Fruit fly (Drosophila melanogaster) whole organism, pupa: Measurements from ENCODE around the gene CG1024.
A peak's percentile ranks its signal among the peaks of the same experiment; 100 is the strongest.

Experiments
- CG10348 ChIP-seq: fragments of 200-800 bp; sonication (Bioruptor generic); IDR thresholded peaks from 2 replicates; pipeline ENCODE4 v1.3.6; 2022; ENCODE audit warnings: missing biosample characterization, missing genetic modification characterization
- CG12605 ChIP-seq: fragments of 200-800 bp; sonication (Bioruptor generic); IDR thresholded peaks from 2 replicates; pipeline ENCODE4 v1.3.6; 2022; ENCODE audit warnings: missing biosample characterization, missing genetic modification characterization
- CG13204 ChIP-seq: fragments of 200-800 bp; sonication (Bioruptor generic); optimal IDR thresholded peaks from 2 replicates; lab custom pipeline; 2018; ENCODE audit warnings: missing biosample characterization, mild to moderate bottlenecking, missing genetic modification characterization, moderate library complexity
- CG14655 ChIP-seq: fragments of 200-800 bp; sonication (Bioruptor generic); optimal IDR thresholded peaks from 3 replicates; lab custom pipeline; 2017; ENCODE audit warnings: mild to moderate bottlenecking, missing biosample characterization, missing genetic modification reagents, missing genetic modification characterization
- CG15710 ChIP-seq: fragments of 200-800 bp; sonication (Bioruptor generic); optimal IDR thresholded peaks from 2 replicates; lab custom pipeline; 2018; ENCODE audit warnings: missing biosample characterization, mild to moderate bottlenecking, missing genetic modification characterization, moderate library complexity
- CG17806 ChIP-seq: fragments of 200-800 bp; sonication (Bioruptor generic); optimal IDR thresholded peaks from 2 replicates; lab custom pipeline; 2018; ENCODE audit warnings: missing biosample characterization, mild to moderate bottlenecking, missing genetic modification characterization, moderate library complexity
- CG32121 ChIP-seq: fragments of 200-800 bp; sonication (Bioruptor generic); IDR thresholded peaks from 2 replicates; pipeline ENCODE4 v1.3.6; 2022; ENCODE audit warnings: missing biosample characterization, missing genetic modification characterization
- CG34367 ChIP-seq: fragments of 200-800 bp; sonication (Bioruptor generic); optimal IDR thresholded peaks from 2 replicates; lab custom pipeline; 2018; ENCODE audit warnings: missing biosample characterization, mild to moderate bottlenecking, missing genetic modification characterization
- CG4496 ChIP-seq: fragments of 200-800 bp; sonication (Bioruptor generic); IDR thresholded peaks from 3 replicates; pipeline ENCODE4 v1.3.6; 2022; ENCODE audit warnings: missing biosample characterization, missing genetic modification characterization
- CG8159 ChIP-seq: fragments of 200-800 bp; sonication (Bioruptor generic); optimal IDR thresholded peaks from 3 replicates; lab custom pipeline; 2018; ENCODE audit warnings: missing biosample characterization, mild to moderate bottlenecking, missing genetic modification characterization, moderate library complexity
- CG8301 ChIP-seq: fragments of 200-800 bp; sonication (Bioruptor generic); optimal IDR thresholded peaks from 2 replicates; lab custom pipeline; 2018; ENCODE audit warnings: missing biosample characterization, mild to moderate bottlenecking, missing genetic modification characterization
- CG9948 ChIP-seq: fragments of 200-800 bp; sonication (Bioruptor generic); optimal IDR thresholded peaks from 2 replicates; lab custom pipeline; 2018; ENCODE audit warnings: missing biosample characterization, mild to moderate bottlenecking, missing genetic modification characterization, moderate library complexity
- D1 ChIP-seq: fragments of 200-800 bp; sonication (Bioruptor generic); optimal IDR thresholded peaks from 2 replicates; lab custom pipeline; 2018; ENCODE audit warnings: missing biosample characterization, mild to moderate bottlenecking, missing genetic modification characterization, moderate library complexity
- EcR ChIP-seq: fragments of 200-800 bp; sonication (Bioruptor generic); optimal IDR thresholded peaks from 3 replicates; lab custom pipeline; 2019; ENCODE audit warnings: missing biosample characterization, missing genetic modification characterization, mild to moderate bottlenecking, moderate library complexity, missing genetic modification reagents
- Ets98B ChIP-seq: fragments of 200-800 bp; sonication (Bioruptor generic); IDR thresholded peaks from 2 replicates; pipeline ENCODE4 v1.3.6; 2022; ENCODE audit warnings: missing biosample characterization, missing genetic modification characterization
- Pif1A ChIP-seq: fragments of 200-800 bp; sonication (Bioruptor generic); optimal IDR thresholded peaks from 3 replicates; lab custom pipeline; 2016; ENCODE audit warnings: missing biosample characterization, missing genetic modification characterization
- Pif1B ChIP-seq: fragments of 200-800 bp; sonication (Bioruptor generic); optimal IDR thresholded peaks from 3 replicates; lab custom pipeline; 2016; ENCODE audit warnings: missing biosample characterization, missing genetic modification characterization
- Snoo ChIP-seq: fragments of 200-800 bp; sonication (Bioruptor generic); optimal IDR thresholded peaks from 3 replicates; lab custom pipeline; 2017; ENCODE audit warnings: missing biosample characterization, mild to moderate bottlenecking, missing genetic modification characterization, inconsistent platforms
- fd96Ca ChIP-seq: fragments of 200-800 bp; sonication (Bioruptor generic); IDR thresholded peaks from 3 replicates; pipeline ENCODE4 v1.3.6; 2022; ENCODE audit warnings: missing biosample characterization, missing genetic modification characterization
- gl ChIP-seq: fragments of 200-800 bp; sonication (Bioruptor generic); optimal IDR thresholded peaks from 2 replicates; lab custom pipeline; 2018; ENCODE audit warnings: missing biosample characterization, mild to moderate bottlenecking, missing genetic modification characterization
- rn ChIP-seq: fragments of 200-800 bp; sonication (Bioruptor generic); IDR thresholded peaks from 2 replicates; pipeline ENCODE4 v1.3.6; 2022; ENCODE audit warnings: missing biosample characterization, missing genetic modification characterization

Gene CG1024

dm6 chr3R:6348943-6349342 lies 31.2 kb downstream of the CG1024 start, which contains the start of gene Hr83:
Hr83 (plus strand) TSS chr3R:6349243.
- TF ChIP-seq D1 = no peak
- TF ChIP-seq CG8301 (tag; lab: Kevin White, UChicago) = no peak
- TF ChIP-seq CG12605 (GFP tag; lab: Robert Waterston, UW) = no peak
- no peak for TF ChIP-seq rn (GFP tag; lab: Robert Waterston, UW)
- no peak for TF ChIP-seq CG17806 (tag; lab: Kevin White, UChicago)
- TF ChIP-seq Ets98B (GFP tag; lab: Robert Waterston, UW) = no peak
- no peak for TF ChIP-seq CG34367 (tag; lab: Kevin White, UChicago)
- no peak for TF ChIP-seq CG13204
- no peak for TF ChIP-seq gl (tag; lab: Kevin White, UChicago)
- TF ChIP-seq EcR (GFP tag; lab: Kevin White, UChicago) = no peak
- no peak for TF ChIP-seq Snoo
- TF ChIP-seq CG8159 = no peak
- no peak for TF ChIP-seq fd96Ca (GFP tag; lab: Robert Waterston, UW)
- no peak for TF ChIP-seq CG14655
- TF ChIP-seq Pif1B (GFP tag; lab: Kevin White, UChicago) = no peak

dm6 chr3R:6345814-6346213 lies 34.3 kb downstream of the CG1024 start, which contains the start of the genes SmD2 and CG18048:
SmD2 (minus strand) TSS chr3R:6345911.
CG18048 (plus strand) TSS chr3R:6346111.
- no peak for TF ChIP-seq CG4496 (GFP tag; lab: Robert Waterston, UW)
- TF ChIP-seq fd96Ca (GFP tag; lab: Robert Waterston, UW) = no peak
- TF ChIP-seq CG9948 (tag; lab: Kevin White, UChicago) = no peak
- no peak for TF ChIP-seq CG8159
- TF ChIP-seq EcR (GFP tag; lab: Kevin White, UChicago) = no peak
- no peak for TF ChIP-seq Pif1B (GFP tag; lab: Kevin White, UChicago)
- no peak for TF ChIP-seq D1
- TF ChIP-seq CG17806 (tag; lab: Kevin White, UChicago) = no peak
- TF ChIP-seq gl (tag; lab: Kevin White, UChicago) = no peak
- TF ChIP-seq CG13204 = no peak
- no peak for TF ChIP-seq rn (GFP tag; lab: Robert Waterston, UW)

- TF ChIP-seq fd96Ca (GFP tag; lab: Robert Waterston, UW) (peak; percentile 34; the same call in 1 of the 3 replicates), gl (tag; lab: Kevin White, UChicago) (no peak), CG4496 (GFP tag; lab: Robert Waterston, UW) (no peak), CG34367 (tag; lab: Kevin White, UChicago) (no peak), CG12605 (GFP tag; lab: Robert Waterston, UW) (no peak), Pif1A (GFP tag; lab: Kevin White, UChicago) (peak; percentile 12), CG8159 (peak; percentile 8), Snoo (no peak), D1 (peak; percentile 11), rn (GFP tag; lab: Robert Waterston, UW) (no peak), CG17806 (tag; lab: Kevin White, UChicago) (no peak), CG9948 (tag; lab: Kevin White, UChicago) (no peak), CG10348 (GFP tag; lab: Robert Waterston, UW) (no peak), CG32121 (0 out of 2 replicates have a peak, but pooled peaks have one; percentile 12), EcR (GFP tag; lab: Kevin White, UChicago) (no peak), CG13204 (no peak), CG14655 (no peak), CG8301 (tag; lab: Kevin White, UChicago) (no peak), Ets98B (GFP tag; lab: Robert Waterston, UW) (peak; percentile 6; the same call in 1 of the 2 replicates), CG15710 (no peak), Pif1B (GFP tag; lab: Kevin White, UChicago) (peak; percentile 26)
- TF ChIP-seq, all 21 proteins: peak for 7
Observed at dm6 chr3R:6343396-6344239, 36.5 kb downstream of the CG1024 start, which contains the start of gene CG17919. CG17919 (plus strand) TSS chr3R:6344029.

- TF ChIP-seq Ets98B (GFP tag; lab: Robert Waterston, UW) (no peak), CG14655 (no peak), CG4496 (GFP tag; lab: Robert Waterston, UW) (no peak), CG12605 (GFP tag; lab: Robert Waterston, UW) (no peak), CG15710 (no peak)
Observed at dm6 chr3R:6342702-6343101, 37.4 kb downstream of the CG1024 start, which contains the start of gene CG10298. CG10298 (plus strand) TSS chr3R:6343002.

- TF ChIP-seq CG4496 (GFP tag; lab: Robert Waterston, UW) (no peak), CG9948 (tag; lab: Kevin White, UChicago) (no peak), Pif1B (GFP tag; lab: Kevin White, UChicago) (no peak), CG13204 (no peak), CG17806 (tag; lab: Kevin White, UChicago) (no peak), Pif1A (GFP tag; lab: Kevin White, UChicago) (no peak), CG34367 (tag; lab: Kevin White, UChicago) (no peak), fd96Ca (GFP tag; lab: Robert Waterston, UW) (no peak), CG32121 (no peak), EcR (GFP tag; lab: Kevin White, UChicago) (no peak), CG14655 (no peak), Ets98B (GFP tag; lab: Robert Waterston, UW) (no peak), CG8301 (tag; lab: Kevin White, UChicago) (no peak), CG15710 (no peak), rn (GFP tag; lab: Robert Waterston, UW) (no peak), D1 (no peak), gl (tag; lab: Kevin White, UChicago) (no peak), CG12605 (GFP tag; lab: Robert Waterston, UW) (no peak), Snoo (no peak)
Observed at dm6 chr3R:6341668-6342067, 38.5 kb downstream of the CG1024 start, which contains the start of gene CG17917. CG17917 (plus strand) TSS chr3R:6341968.
